Worm (Caenorhabditis elegans): ENCODE data around the gene acy-3.

Gene acy-3

DNA sequence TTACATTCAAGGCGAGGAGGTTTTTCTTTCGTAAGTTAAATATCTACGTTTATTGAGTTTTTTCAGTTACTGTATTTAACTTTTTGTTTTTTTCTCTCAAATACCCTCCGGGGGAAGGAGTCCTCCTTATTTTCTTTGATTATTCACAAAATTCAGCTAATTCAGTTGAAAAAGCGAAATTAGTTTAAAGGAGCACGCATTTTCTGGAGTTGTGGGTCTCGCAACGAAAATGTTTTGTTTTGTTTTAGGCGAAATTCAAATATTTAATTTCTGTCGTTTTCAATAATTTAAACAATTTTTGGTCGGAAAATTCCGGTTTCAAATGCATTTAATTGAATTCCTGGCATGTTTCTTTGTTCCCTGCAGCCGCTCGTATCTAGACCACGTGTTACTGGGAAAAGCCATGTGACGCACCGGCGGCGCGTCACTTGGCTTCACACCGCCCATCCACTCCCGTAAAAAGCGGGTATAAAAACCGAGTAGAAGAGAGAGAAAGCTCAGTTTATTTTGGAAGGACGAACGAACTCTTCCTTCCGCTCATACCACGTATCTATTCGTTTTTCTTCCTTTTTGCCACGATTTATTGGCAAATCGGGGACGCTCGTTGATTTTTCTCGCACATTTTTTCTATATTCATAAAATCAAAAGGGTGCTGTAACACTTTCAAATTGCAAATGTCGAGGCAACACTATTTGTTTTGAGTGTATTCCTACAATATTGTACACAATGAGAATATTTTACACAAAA, 50.6 kb downstream of the acy-3 start (continued):
- TF ChIP-seq efl-1 (optimal IDR thresholded peaks at IDR 0.05) (peak; percentile 43 to 58), efl-1 (GFP tag; optimal IDR thresholded peaks at IDR 0.05 in 1 of 2) (peak in 1 of 2 experiments; percentile 75), sptf-1 (tag; optimal IDR thresholded peaks at IDR 0.05) (no peak), blmp-1 (tag; optimal IDR thresholded peaks at IDR 0.05) (peak; percentile 27), snu-23 (GFP tag; optimal IDR thresholded peaks at IDR 0.05) (peak; percentile 35), pqm-1 (tag; optimal IDR thresholded peaks at IDR 0.05) (no peak), fkh-8 (tag; optimal IDR thresholded peaks at IDR 0.05) (peak; percentile 33), sox-4 (tag; optimal IDR thresholded peaks at IDR 0.05) (no peak), C16A3.4 (tag; optimal IDR thresholded peaks at IDR 0.05) (no peak), elt-3 (tag; optimal IDR thresholded peaks at IDR 0.05) (no peak), grh-1 (GFP tag; IDR thresholded peaks at IDR 0.05) (no peak), jun-1 (tag; optimal IDR thresholded peaks at IDR 0.05) (no peak), mdl-1 (tag; optimal IDR thresholded peaks at IDR 0.05) (no peak), Y116A8C.19 (tag; optimal IDR thresholded peaks at IDR 0.05; ENCODE audit: borderline replicate concordance) (no peak), isw-1 (GFP tag; IDR thresholded peaks at IDR 0.05) (no peak), nhr-12 (tag; optimal IDR thresholded peaks at IDR 0.05) (no peak), nhr-84 (tag; optimal IDR thresholded peaks at IDR 0.05) (no peak), fkh-10 (GFP tag; optimal IDR thresholded peaks at IDR 0.05) (no peak), hlh-17 (GFP tag; optimal IDR thresholded peaks at IDR 0.05; ENCODE audit: borderline replicate concordance) (no peak), lin-14 (GFP tag; optimal IDR thresholded peaks at IDR 0.05) (peak; percentile 76), lsy-2 (tag; optimal IDR thresholded peaks at IDR 0.05) (no peak), skn-1 (tag; optimal IDR thresholded peaks at IDR 0.05) (no peak), pax-3 (tag; optimal IDR thresholded peaks at IDR 0.05) (no peak), nhr-47 (tag; optimal IDR thresholded peaks at IDR 0.05) (no peak), ama-1 (optimal IDR thresholded peaks at IDR 0.05) (peak; percentile 74), hpl-2 (GFP tag; optimal IDR thresholded peaks at IDR 0.05) (no peak), rnt-1 (tag; optimal IDR thresholded peaks at IDR 0.05) (peak; percentile 43), elt-2 (tag; optimal IDR thresholded peaks at IDR 0.05) (no peak), unc-130 (tag; optimal IDR thresholded peaks at IDR 0.05) (peak; percentile 1), ztf-11 (tag; optimal IDR thresholded peaks at IDR 0.05) (no peak), ceh-82 (tag; optimal IDR thresholded peaks at IDR 0.05) (no peak), ceh-90 (tag; optimal IDR thresholded peaks at IDR 0.05) (no peak), egl-27 (tag; optimal IDR thresholded peaks at IDR 0.05) (no peak), xbp-1 (tag; optimal IDR thresholded peaks at IDR 0.05) (peak; percentile 18), zag-1 (tag; optimal IDR thresholded peaks at IDR 0.05) (no peak), nhr-11 (tag; optimal IDR thresholded peaks at IDR 0.05) (no peak), unc-30 (tag; optimal IDR thresholded peaks at IDR 0.05) (no peak), tlp-1 (tag; optimal IDR thresholded peaks at IDR 0.05) (no peak), nhr-19 (GFP tag; conservative IDR thresholded peaks at IDR 0.05) (peak; percentile 32), unc-86 (tag; optimal IDR thresholded peaks at IDR 0.05) (no peak), nhr-76 (tag; optimal IDR thresholded peaks at IDR 0.05) (no peak), lir-3 (tag; optimal IDR thresholded peaks at IDR 0.05; ENCODE audit: poor library complexity) (no peak), nhr-20 (tag; optimal IDR thresholded peaks at IDR 0.05) (peak; percentile 4), ceh-8 (GFP tag; optimal IDR thresholded peaks at IDR 0.05) (peak; percentile 11), nhr-85 (tag) (peak; percentile 55), tbx-2 (tag; optimal IDR thresholded peaks at IDR 0.05) (no peak), fos-1 (tag; optimal IDR thresholded peaks at IDR 0.05) (no peak), F16B12.6 (tag; optimal IDR thresholded peaks at IDR 0.05) (no peak), lin-15B (tag; optimal IDR thresholded peaks at IDR 0.05) (no peak), lin-13 (GFP tag; optimal IDR thresholded peaks at IDR 0.05) (no peak), zip-4 (GFP tag; optimal IDR thresholded peaks at IDR 0.05) (no peak), aha-1 (tag; optimal IDR thresholded peaks at IDR 0.05) (no peak), hlh-4 (tag; optimal IDR thresholded peaks at IDR 0.05) (no peak)
